Worm (Caenorhabditis elegans) whole organism, young adult: Measurements from ENCODE around the gene C55B6.5.

Experiments used
- F55B11.4 ChIP-seq: sonication (generic microtip); optimal IDR thresholded peaks from 2 replicates; lab custom pipeline; 2016; ENCODE audit warnings: missing compliant biosample characterization, missing genetic modification characterization, borderline replicate concordance; ENCODE audit not compliant: insufficient read depth
- ama-1 ChIP-seq, 3 experiments: fragments of 150-350 bp in 1 of 3; sonication (generic microtip) in 2 of 3; optimal IDR thresholded peaks; 2 replicates each; lab custom pipeline; 2014 to 2018; ENCODE audit warnings: missing biosample characterization in 2 of 3, missing genetic modification characterization in 2 of 3, missing genetic modification reagents in 2 of 3
- aptf-2 ChIP-seq: fragments of 200-800 bp; sonication (Bioruptor generic); conservative IDR thresholded peaks from 2 replicates; pipeline ENCODE4 v1.3.6; 2022; ENCODE audit warnings: missing genetic modification reagents, missing genetic modification characterization, missing compliant biosample characterization
- dox-1 ChIP-seq: fragments of 200-800 bp; sonication (Bioruptor generic); IDR thresholded peaks from 2 replicates; pipeline ENCODE4 v1.3.6; 2022; ENCODE audit warnings: missing genetic modification reagents, missing genetic modification characterization, missing compliant biosample characterization
- dpff-1 ChIP-seq: sonication (generic microtip); optimal IDR thresholded peaks from 2 replicates; lab custom pipeline; 2017; ENCODE audit warnings: mild to moderate bottlenecking, missing genetic modification characterization, missing compliant biosample characterization
- egrh-3 ChIP-seq: fragments of 200-800 bp; sonication (Bioruptor generic); IDR thresholded peaks from 2 replicates; pipeline ENCODE4 v1.3.6; 2022; ENCODE audit warnings: missing genetic modification reagents, missing genetic modification characterization, missing compliant biosample characterization
- ekl-4 ChIP-seq: fragments of 200-800 bp; sonication (Bioruptor generic); IDR thresholded peaks from 2 replicates; pipeline ENCODE4 v1.3.6; 2022; ENCODE audit warnings: missing genetic modification reagents, missing genetic modification characterization, missing compliant biosample characterization
- sea-2 ChIP-seq: fragments of 200-800 bp; sonication (Bioruptor generic); IDR thresholded peaks from 2 replicates; pipeline ENCODE4 v1.3.6; 2022; ENCODE audit warnings: missing genetic modification characterization, missing compliant biosample characterization

DNA sequence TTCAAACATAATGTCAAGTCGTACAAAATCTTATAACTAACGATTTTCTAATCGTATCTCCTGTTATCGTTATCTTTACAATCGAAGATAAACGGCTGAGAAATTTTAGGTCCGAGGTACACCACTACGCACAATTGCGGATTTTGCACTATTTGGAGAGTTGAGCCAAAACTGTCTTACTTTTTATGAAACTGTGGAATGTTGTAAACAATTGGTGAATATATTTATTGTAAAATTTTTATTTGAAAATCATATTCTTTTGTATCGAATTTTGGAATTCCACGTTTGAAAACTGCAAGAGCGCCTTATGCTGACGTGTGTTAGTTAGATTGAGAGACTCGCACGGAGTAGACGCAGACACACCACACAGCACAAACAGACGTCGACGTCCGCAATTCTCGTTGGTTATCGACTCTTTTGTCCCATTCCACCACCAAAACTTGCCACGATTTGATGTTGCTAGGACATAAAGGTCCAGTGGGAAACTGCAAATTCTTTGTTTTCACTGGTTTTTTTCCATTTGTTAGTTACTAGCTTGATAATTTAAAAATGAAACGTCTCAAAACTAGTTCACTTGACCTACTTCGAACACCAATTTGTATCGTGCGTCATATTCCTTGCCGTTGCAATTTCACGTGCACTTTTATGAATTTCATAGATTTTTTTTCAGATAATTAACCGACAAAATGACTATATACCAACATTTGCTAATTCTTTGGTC is 11.0 kb downstream of the C55B6.5 start, which contains the start of gene dnj-7:
- TF ChIP-seq aptf-2 (GFP tag; lab: Robert Waterston, UW) (no peak), egrh-3 (GFP tag; lab: Robert Waterston, UW) (no peak), dpff-1 (tag; lab: Kevin White, UChicago) (no peak), ama-1 (optimal IDR thresholded peaks at IDR 0.05; lab: Kevin White, UChicago) (no peak), ama-1 (GFP tag; optimal IDR thresholded peaks at IDR 0.05; lab: Kevin White, UChicago) (no peak), ekl-4 (GFP tag; lab: Robert Waterston, UW) (no peak), F55B11.4 (tag; lab: Kevin White, UChicago) (no peak), dox-1 (GFP tag; lab: Robert Waterston, UW) (no peak), sea-2 (no peak)
